Fruit fly (Drosophila melanogaster) whole organism, larva: ENCODE results near the gene CG14374.
A peak's percentile ranks its signal among the peaks of the same experiment; 100 is the strongest.

Experiments
- noc ChIP-seq: fragments of 200-800 bp; sonication (Bioruptor generic); optimal IDR thresholded peaks from 3 replicates; lab custom pipeline; 2019; ENCODE audit warnings: missing biosample characterization, mild to moderate bottlenecking, missing genetic modification characterization, moderate library complexity

The CG14374 gene

dm6 chr3R:13371840-13372680 is 24.9 kb downstream of the CG14374 start, which contains the start of the genes Lip3 and CG34309:
Gene Lip3, minus strand, starts transcription at chr3R:13371904.
Gene CG34309, plus strand, starts transcription at chr3R:13372630.
- peak; percentile 88 for TF ChIP-seq noc (tag; lab: Kevin White, UChicago)

dm6 chr3R:13369348-13369747 is 27.6 kb downstream of the CG14374 start, which contains the start of gene CheA87a:
Gene CheA87a, plus strand, starts transcription at chr3R:13369648.
- no peak for TF ChIP-seq noc (tag; lab: Kevin White, UChicago)

- peak; percentile 46 for TF ChIP-seq noc (tag; lab: Kevin White, UChicago)
These were observed 30.1 kb downstream of the CG14374 start, which contains the start of gene Elp6 for dm6 chr3R:13366561-13367518. Gene Elp6, minus strand, starts transcription at chr3R:13366910.

dm6 chr3R:13365665-13366414 is 31.1 kb downstream of the CG14374 start:
- TF ChIP-seq noc (tag; lab: Kevin White, UChicago): no peak

- peak; percentile 99 for TF ChIP-seq noc (tag; lab: Kevin White, UChicago)
These were observed 32.5 kb downstream of the CG14374 start, which contains the start of gene Dic1 for dm6 chr3R:13364175-13365174. Gene Dic1, plus strand, starts transcription at chr3R:13364938.

dm6 chr3R:13363347-13363994 is 33.5 kb downstream of the CG14374 start:
- peak; percentile 24 for TF ChIP-seq noc (tag; lab: Kevin White, UChicago)

- no peak for TF ChIP-seq noc (tag; lab: Kevin White, UChicago)
These were observed 36.8 kb downstream of the CG14374 start for dm6 chr3R:13360108-13360507.

dm6 chr3R:13356960-13357359 is 40.0 kb downstream of the CG14374 start:
- TF ChIP-seq noc (tag; lab: Kevin White, UChicago): no peak

dm6 chr3R:13353373-13353772 is 43.6 kb downstream of the CG14374 start, which contains the start of gene mthl12:
Gene mthl12, plus strand, starts transcription at chr3R:13353673.
- no peak for TF ChIP-seq noc (tag; lab: Kevin White, UChicago)
